Fruit fly (Drosophila melanogaster) S2 (cell line): ENCODE results near the gene Kebab.

Experiments used
- CG8478 ChIP-seq: fragments of >200 bp; optimal IDR thresholded peaks from 2 replicates; lab custom pipeline; 2018
- CTCF ChIP-seq, 2 experiments: fragments of >200 bp; optimal IDR thresholded peaks; 2 replicates each; lab custom pipeline; 2018

dm6 chr2L:2032076-2032475 is 13.2 kb upstream of the Kebab start:
- TF ChIP-seq CTCF (optimal IDR thresholded peaks at IDR 0.05; lab: Kevin White, UChicago) (no peak), CG8478 (lab: Kevin White, UChicago) (no peak)
